Worm (Caenorhabditis elegans) whole organism, young adult: ENCODE results near the gene cest-1.2.

Source experiments
- B0035.1 ChIP-seq: sonication (generic microtip); optimal IDR thresholded peaks from 2 replicates; lab custom pipeline; 2016; ENCODE audit warnings: missing genetic modification characterization, mild to moderate bottlenecking, missing compliant biosample characterization, missing genotype, missing genetic modification reagents
- C06A6.2 ChIP-seq: fragments of 200-800 bp; sonication (Bioruptor generic); conservative IDR thresholded peaks from 2 replicates; pipeline ENCODE4 v1.3.6; 2022; ENCODE audit warnings: missing genetic modification characterization, missing compliant biosample characterization
- F33H1.4 ChIP-seq: fragments of 200-800 bp; sonication (Bioruptor generic); IDR thresholded peaks from 2 replicates; pipeline ENCODE4 v1.3.6; 2022; ENCODE audit warnings: missing genetic modification reagents, missing genetic modification characterization, missing compliant biosample characterization
- F55B11.4 ChIP-seq: sonication (generic microtip); optimal IDR thresholded peaks from 2 replicates; lab custom pipeline; 2016; ENCODE audit warnings: missing compliant biosample characterization, missing genetic modification characterization, borderline replicate concordance; ENCODE audit not compliant: insufficient read depth
- F57A8.1 ChIP-seq: fragments of 200-800 bp; sonication (Bioruptor generic); optimal IDR thresholded peaks from 2 replicates; lab custom pipeline; 2018; ENCODE audit warnings: mild to moderate bottlenecking, missing genetic modification characterization, moderate library complexity, missing compliant biosample characterization
- T26A5.8 ChIP-seq: sonication (generic microtip); optimal IDR thresholded peaks from 2 replicates; lab custom pipeline; 2016; ENCODE audit warnings: missing genetic modification characterization, missing compliant biosample characterization
- Y53F4B.3 ChIP-seq: fragments of 200-800 bp; sonication (Bioruptor generic); IDR thresholded peaks from 2 replicates; pipeline ENCODE4 v1.3.6; 2022; ENCODE audit warnings: missing genetic modification reagents, missing genetic modification characterization, missing compliant biosample characterization
- Y67H2A.10 ChIP-seq: fragments of 200-800 bp; sonication (Bioruptor generic); conservative IDR thresholded peaks from 2 replicates; pipeline ENCODE4 v1.3.6; 2022; ENCODE audit warnings: missing genetic modification reagents, missing genetic modification characterization, missing compliant biosample characterization
- Y95B8A.8 ChIP-seq: fragments of 200-800 bp; sonication (Bioruptor generic); IDR thresholded peaks from 2 replicates; pipeline ENCODE4 v1.3.6; 2022; ENCODE audit warnings: missing genetic modification reagents, missing genetic modification characterization, missing compliant biosample characterization
- aptf-2 ChIP-seq: fragments of 200-800 bp; sonication (Bioruptor generic); conservative IDR thresholded peaks from 2 replicates; pipeline ENCODE4 v1.3.6; 2022; ENCODE audit warnings: missing genetic modification reagents, missing genetic modification characterization, missing compliant biosample characterization
- ccch-3 ChIP-seq: fragments of 200-800 bp; sonication (Bioruptor generic); optimal IDR thresholded peaks from 2 replicates; lab custom pipeline; 2018; ENCODE audit warnings: mild to moderate bottlenecking, missing genetic modification characterization, missing compliant biosample characterization
- cebp-1 ChIP-seq, 2 experiments: fragments of 200-800 bp in 1 of 2; sonication (Bioruptor generic) in 1 of 2; sonication (generic microtip) in 1 of 2; IDR thresholded peaks in 1 of 2; optimal IDR thresholded peaks in 1 of 2; 2 replicates each; pipeline versions ENCODE4 v1.3.6 to Lab custom; 2017 to 2022; ENCODE audit warnings: missing compliant biosample characterization in 2 of 2, missing genetic modification characterization in 2 of 2, mild to moderate bottlenecking in 1 of 2, missing genetic modification reagents in 1 of 2, moderate library complexity in 1 of 2
- cebp-2 ChIP-seq: fragments of 200-800 bp; sonication (Bioruptor generic); IDR thresholded peaks from 2 replicates; pipeline ENCODE4 v1.3.6; 2022; ENCODE audit warnings: missing genetic modification characterization, missing compliant biosample characterization
- ceh-27 ChIP-seq: fragments of 200-800 bp; sonication (Bioruptor generic); optimal IDR thresholded peaks from 2 replicates; lab custom pipeline; 2018; ENCODE audit warnings: mild to moderate bottlenecking, missing genetic modification characterization, moderate library complexity, missing compliant biosample characterization
- ceh-91 ChIP-seq: fragments of 200-800 bp; sonication (Bioruptor generic); IDR thresholded peaks from 2 replicates; pipeline ENCODE4 v1.3.6; 2022; ENCODE audit warnings: missing genetic modification reagents, missing genetic modification characterization, missing compliant biosample characterization
- dpl-1 ChIP-seq: fragments of 150-350 bp; optimal IDR thresholded peaks from 2 replicates; lab custom pipeline; 2014; ENCODE audit warnings: missing biosample characterization, missing genetic modification reagents, missing genetic modification characterization
- egrh-3 ChIP-seq: fragments of 200-800 bp; sonication (Bioruptor generic); IDR thresholded peaks from 2 replicates; pipeline ENCODE4 v1.3.6; 2022; ENCODE audit warnings: missing genetic modification reagents, missing genetic modification characterization, missing compliant biosample characterization
- ekl-4 ChIP-seq: fragments of 200-800 bp; sonication (Bioruptor generic); IDR thresholded peaks from 2 replicates; pipeline ENCODE4 v1.3.6; 2022; ENCODE audit warnings: missing genetic modification reagents, missing genetic modification characterization, missing compliant biosample characterization
- hmg-1.2 ChIP-seq: fragments of 200-800 bp; sonication (Bioruptor generic); IDR thresholded peaks from 2 replicates; pipeline ENCODE4 v1.3.6; 2022; ENCODE audit warnings: missing genetic modification reagents, missing genetic modification characterization, missing compliant biosample characterization
- hrde-1 ChIP-seq: sonication (generic microtip); optimal IDR thresholded peaks from 2 replicates; lab custom pipeline; 2016; ENCODE audit warnings: missing genetic modification characterization, mild to moderate bottlenecking, missing compliant biosample characterization, moderate library complexity, missing genotype, missing genetic modification reagents, borderline replicate concordance
- let-607 ChIP-seq, 2 experiments: fragments of 200-800 bp in 1 of 2; sonication (Bioruptor generic) in 1 of 2; sonication (generic microtip) in 1 of 2; optimal IDR thresholded peaks; 2 replicates each; lab custom pipeline; 2016 to 2018; ENCODE audit warnings: mild to moderate bottlenecking in 2 of 2, missing compliant biosample characterization in 2 of 2, missing genetic modification characterization in 2 of 2, moderate library complexity in 2 of 2, missing genotype in 1 of 2
- lin-26 ChIP-seq: fragments of 200-800 bp; sonication (Bioruptor generic); IDR thresholded peaks from 2 replicates; pipeline ENCODE4 v1.3.6; 2022; ENCODE audit warnings: missing genetic modification reagents, missing genetic modification characterization, missing compliant biosample characterization
- lin-40 ChIP-seq: sonication (generic microtip); optimal IDR thresholded peaks from 2 replicates; lab custom pipeline; 2016; ENCODE audit warnings: missing genetic modification characterization, mild to moderate bottlenecking, missing compliant biosample characterization, missing genotype, missing genetic modification reagents
- lin-54 ChIP-seq: fragments of 200-800 bp; sonication (Bioruptor generic); optimal IDR thresholded peaks from 2 replicates; lab custom pipeline; 2018; ENCODE audit warnings: mild to moderate bottlenecking, missing genetic modification characterization, missing compliant biosample characterization
- lir-1 ChIP-seq: fragments of 200-800 bp; sonication (Bioruptor generic); conservative IDR thresholded peaks from 2 replicates; pipeline ENCODE4 v1.3.6; 2022; ENCODE audit warnings: missing genetic modification reagents, missing genetic modification characterization, missing compliant biosample characterization
- mcd-1 ChIP-seq: fragments of 200-800 bp; sonication (Bioruptor generic); IDR thresholded peaks from 2 replicates; pipeline ENCODE4 v1.3.6; 2022; ENCODE audit warnings: missing genetic modification reagents, missing genetic modification characterization, missing compliant biosample characterization
- mxl-1 ChIP-seq: sonication (generic microtip); optimal IDR thresholded peaks from 2 replicates; lab custom pipeline; 2016; ENCODE audit warnings: missing genetic modification characterization, missing compliant biosample characterization
- nfya-2 ChIP-seq: fragments of 200-800 bp; sonication (Bioruptor generic); IDR thresholded peaks from 2 replicates; pipeline ENCODE4 v1.3.6; 2022; ENCODE audit warnings: missing genetic modification reagents, missing genetic modification characterization, missing compliant biosample characterization
- nhr-27 ChIP-seq: fragments of 200-800 bp; sonication (Bioruptor generic); optimal IDR thresholded peaks from 2 replicates; lab custom pipeline; 2018; ENCODE audit warnings: mild to moderate bottlenecking, missing genetic modification characterization, moderate library complexity, missing compliant biosample characterization
- sea-2 ChIP-seq: fragments of 200-800 bp; sonication (Bioruptor generic); IDR thresholded peaks from 2 replicates; pipeline ENCODE4 v1.3.6; 2022; ENCODE audit warnings: missing genetic modification characterization, missing compliant biosample characterization
- snpc-1.1 ChIP-seq: sonication (generic microtip); optimal IDR thresholded peaks from 2 replicates; lab custom pipeline; 2017; ENCODE audit warnings: missing genetic modification characterization, mild to moderate bottlenecking, missing compliant biosample characterization, antibody characterized with exemption, moderate library complexity, missing genotype, missing genetic modification reagents; ENCODE audit not compliant: insufficient read depth
- snpc-3.4 ChIP-seq: sonication (generic microtip); optimal IDR thresholded peaks from 2 replicates; lab custom pipeline; 2017; ENCODE audit warnings: missing genetic modification characterization, mild to moderate bottlenecking, missing compliant biosample characterization, antibody characterized with exemption, moderate library complexity, missing genotype, missing genetic modification reagents
- snpc-4 ChIP-seq, 5 experiments: fragments of 150-350 bp in 1 of 5; sonication (generic microtip) in 4 of 5; optimal IDR thresholded peaks; 2 replicates each; lab custom pipeline; 2014 to 2018; ENCODE audit warnings: missing genetic modification characterization in 5 of 5, missing biosample characterization in 3 of 5, antibody characterized with exemption in 2 of 5, mild to moderate bottlenecking in 2 of 5, missing compliant biosample characterization in 2 of 5, missing genotype in 2 of 5, moderate library complexity in 2 of 5, missing genetic modification reagents in 1 of 5
- zfh-2 ChIP-seq: fragments of 200-800 bp; sonication (Bioruptor generic); conservative IDR thresholded peaks from 2 replicates; pipeline ENCODE4 v1.3.6; 2022; ENCODE audit warnings: missing genetic modification reagents, missing genetic modification characterization, missing compliant biosample characterization

cest-1.2 gene

DNA sequence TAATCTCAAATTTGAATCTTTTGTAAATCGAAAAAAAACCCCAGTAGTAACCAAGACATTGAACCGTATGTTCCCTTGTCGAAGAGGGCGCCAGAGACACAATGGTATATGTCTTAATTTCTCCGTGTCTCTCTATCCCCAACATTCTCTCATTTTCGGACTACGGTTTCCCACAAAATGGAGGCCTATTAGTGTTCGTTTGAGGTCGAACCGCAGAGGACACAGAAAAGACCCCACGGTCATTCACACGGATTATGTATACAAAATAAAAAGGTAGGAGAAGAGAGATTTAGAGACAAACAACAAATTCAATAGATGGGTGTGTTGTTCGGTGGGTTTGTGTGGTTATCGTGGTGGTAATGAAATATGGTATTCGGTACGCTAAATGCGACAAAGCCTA is 9.7 kb downstream of the cest-1.2 start:
- TF ChIP-seq Y95B8A.8 (no peak), let-607 (tag; optimal IDR thresholded peaks at IDR 0.05; lab: Kevin White, UChicago) (no peak)

ce11 chrV:14149125-14149524 is 11.5 kb downstream of the cest-1.2 start:
- TF ChIP-seq ccch-3 (GFP tag; lab: Kevin White, UChicago) = no peak
- no peak for TF ChIP-seq cebp-2 (GFP tag; lab: Robert Waterston, UW)
- no peak for TF ChIP-seq snpc-1.1
- no peak for TF ChIP-seq mcd-1

ce11 chrV:14147114-14147513 is 13.5 kb downstream of the cest-1.2 start:
- TF ChIP-seq F55B11.4 (tag; lab: Kevin White, UChicago) (no peak), zfh-2 (GFP tag; lab: Robert Waterston, UW) (peak; percentile 65)
- TF ChIP-seq, all 124 proteins: peak for 1

- TF ChIP-seq F33H1.4 (no peak), cebp-1 (GFP tag; IDR thresholded peaks at IDR 0.05; lab: Robert Waterston, UW) (no peak), cebp-1 (tag; optimal IDR thresholded peaks at IDR 0.05; lab: Kevin White, UChicago) (no peak), egrh-3 (no peak), hrde-1 (tag; lab: Kevin White, UChicago) (no peak), C06A6.2 (GFP tag; lab: Robert Waterston, UW) (no peak), T26A5.8 (tag; lab: Kevin White, UChicago) (no peak), B0035.1 (tag; lab: Kevin White, UChicago) (no peak), nfya-2 (GFP tag; lab: Robert Waterston, UW) (no peak)
- TF ChIP-seq, all 124 proteins: peak for 0
These were observed 14.5 kb downstream of the cest-1.2 start, which contains the start of gene acs-10 for ce11 chrV:14146199-14146598. TSS of gene acs-10 (plus strand) at chrV:14146499.

- TF ChIP-seq snpc-4 (GFP tag; optimal IDR thresholded peaks at IDR 0.05; lab: Kevin White, UChicago) = no peak
- TF ChIP-seq snpc-4 (tag; optimal IDR thresholded peaks at IDR 0.05; lab: Kevin White, UChicago) = no peak
- no peak for TF ChIP-seq ceh-91 (GFP tag; lab: Robert Waterston, UW)
- no peak for TF ChIP-seq ceh-27
- TF ChIP-seq zfh-2 (GFP tag; lab: Robert Waterston, UW) = no peak
- no peak for TF ChIP-seq aptf-2 (GFP tag; lab: Robert Waterston, UW)
- no peak for TF ChIP-seq mxl-1 (tag; lab: Kevin White, UChicago)
- TF ChIP-seq snpc-3.4 (tag; lab: Kevin White, UChicago) = no peak
- TF ChIP-seq dpl-1 (GFP tag; lab: Kevin White, UChicago) = no peak
- no peak for TF ChIP-seq F57A8.1 (GFP tag; lab: Kevin White, UChicago)
- no peak for TF ChIP-seq lin-26 (GFP tag; lab: Robert Waterston, UW)
These were observed 15.4 kb downstream of the cest-1.2 start, which contains the start of gene par-1 for ce11 chrV:14145267-14145666. TSS of gene par-1 (minus strand) at chrV:14145367.

- TF ChIP-seq Y67H2A.10 (GFP tag; lab: Robert Waterston, UW) = no peak
- no peak for TF ChIP-seq lir-1 (GFP tag; lab: Robert Waterston, UW)
- no peak for TF ChIP-seq Y53F4B.3
- no peak for TF ChIP-seq ekl-4 (GFP tag; lab: Robert Waterston, UW)
- TF ChIP-seq hmg-1.2 = peak; percentile 38; the same call in 1 of the 2 replicates
- TF ChIP-seq sea-2 (GFP tag; lab: Robert Waterston, UW) = no peak
- peak; percentile 13 for TF ChIP-seq lin-40 (tag; lab: Kevin White, UChicago)
- no peak for TF ChIP-seq nhr-27 (tag; lab: Kevin White, UChicago)
- no peak for TF ChIP-seq lin-54 (GFP tag; lab: Kevin White, UChicago)
These were observed 17.0 kb downstream of the cest-1.2 start for ce11 chrV:14143634-14144033.
